ENCODE assay signal across 6 fruit fly cellular contexts in the genomic region with DNA sequence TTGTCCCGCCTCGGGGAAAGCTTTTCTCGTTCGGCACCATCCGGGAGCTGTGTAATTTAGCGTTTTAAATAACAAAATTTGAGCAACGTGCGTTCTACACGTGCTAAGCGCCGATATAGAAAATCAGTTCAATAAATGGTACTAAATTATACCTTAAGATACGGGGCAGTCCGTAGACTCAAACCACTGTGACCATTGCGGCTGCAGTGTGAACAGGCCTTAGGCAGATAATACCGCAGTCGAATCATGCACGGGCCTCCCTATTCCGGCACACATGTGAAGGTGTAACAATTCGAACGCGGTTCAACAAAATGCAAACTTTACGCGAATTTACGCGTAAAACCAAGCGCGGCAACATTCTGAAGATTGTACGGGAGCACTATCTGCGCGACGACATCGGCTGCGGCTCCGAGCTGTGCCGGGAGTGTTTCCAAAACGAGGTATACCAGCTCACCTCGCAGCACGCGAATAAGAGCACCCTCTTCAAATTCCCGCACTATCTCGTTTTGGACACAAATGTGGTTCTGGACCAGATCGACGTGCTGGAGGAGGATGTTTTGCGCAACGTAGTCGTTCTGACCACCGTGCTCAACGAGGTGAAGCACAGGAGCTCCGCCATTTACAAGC.
TF ChIP-seq lines count a peak whose summit lies in the region.

A gene (minus strand): TSS at position 135 of the 627 bp plus-strand sequence.
A gene (plus strand): TSS at position 252 of the 627 bp plus-strand sequence.

- TF ChIP-seq CTCF in S2 (optimal IDR thresholded peaks at IDR 0.05; lab: Kevin White, UChicago): peak; percentile 57 to 66
- no peak for TF ChIP-seq CTCF in whole organism, embryonic (GFP tag; optimal IDR thresholded peaks at IDR 0.05; lab: Kevin White, UChicago)

TF ChIP-seq in whole organism, adult, 20 proteins besides CTCF, POLR2A, EP300 and RAD21:
- peak; percentile 30 for TF ChIP-seq cic (GFP tag; optimal IDR thresholded peaks at IDR 0.05; lab: Kevin White, UChicago)
- peak; percentile 99 for TF ChIP-seq Mnt (GFP tag; optimal IDR thresholded peaks at IDR 0.05; lab: Kevin White, UChicago)
- TF ChIP-seq toe (GFP tag; optimal IDR thresholded peaks at IDR 0.05; lab: Kevin White, UChicago): no peak
- no peak for TF ChIP-seq CG5204 (GFP tag; optimal IDR thresholded peaks at IDR 0.05; lab: Kevin White, UChicago)
- TF ChIP-seq CG7045 (GFP tag; optimal IDR thresholded peaks at IDR 0.05; lab: Kevin White, UChicago): no peak
- TF ChIP-seq CG11617 (GFP tag; optimal IDR thresholded peaks at IDR 0.05; lab: Kevin White, UChicago): peak; percentile 15
- peak; percentile 16 for TF ChIP-seq ovo (GFP tag; optimal IDR thresholded peaks at IDR 0.05; lab: Kevin White, UChicago)
- TF ChIP-seq cnc (optimal IDR thresholded peaks at IDR 0.05; lab: Kevin White, UChicago): no peak
- peak; percentile 20 for TF ChIP-seq CG1620 (GFP tag; optimal IDR thresholded peaks at IDR 0.05; lab: Kevin White, UChicago)
- peak; percentile 4 for TF ChIP-seq bab1 (GFP tag; optimal IDR thresholded peaks at IDR 0.05; lab: Kevin White, UChicago)
- peak; percentile 11 for TF ChIP-seq pad (GFP tag; optimal IDR thresholded peaks at IDR 0.05; lab: Kevin White, UChicago)
- TF ChIP-seq Clk (GFP tag; optimal IDR thresholded peaks at IDR 0.05; lab: Kevin White, UChicago): no peak

TF ChIP-seq in whole organism, embryonic, 481 proteins besides CTCF, POLR2A, EP300 and RAD21 (continues in another document):
- 0 out of 2 replicates have a peak, but pooled peaks have one; percentile 31 for TF ChIP-seq CG7372 (GFP tag; IDR thresholded peaks at IDR 0.05; lab: Robert Waterston, UW)
- TF ChIP-seq Rfx (GFP tag; IDR thresholded peaks at IDR 0.05; lab: Robert Waterston, UW): peak; percentile 73
- peak; percentile 43 for TF ChIP-seq CG7786 (GFP tag; optimal IDR thresholded peaks at IDR 0.05; lab: Kevin White, UChicago)
- no peak for TF ChIP-seq D19A (tag; optimal IDR thresholded peaks at IDR 0.05; lab: Kevin White, UChicago)
- TF ChIP-seq dm (GFP tag; optimal IDR thresholded peaks at IDR 0.05; lab: Kevin White, UChicago): peak; percentile 100
- TF ChIP-seq CG15011 (GFP tag; optimal IDR thresholded peaks at IDR 0.05; lab: Kevin White, UChicago): no peak
- 0 out of 3 replicates have a peak, but pooled peaks have one; percentile 20 for TF ChIP-seq CG14860 (GFP tag; IDR thresholded peaks at IDR 0.05; lab: Robert Waterston, UW; ENCODE audit: partially characterized antibody)
- peak; percentile 67 for TF ChIP-seq E2f2 (GFP tag; IDR thresholded peaks at IDR 0.05; lab: Robert Waterston, UW)
- TF ChIP-seq ap (GFP tag; IDR thresholded peaks at IDR 0.05; lab: Robert Waterston, UW): no peak
- TF ChIP-seq CG2202 (tag; optimal IDR thresholded peaks at IDR 0.05; lab: Kevin White, UChicago): no peak
- peak; percentile 44; the same call in 2 of the 3 replicates for TF ChIP-seq zfh1 (GFP tag; IDR thresholded peaks at IDR 0.05; lab: Robert Waterston, UW)
- peak; percentile 18; the same call in 1 of the 2 replicates for TF ChIP-seq CG10959 (GFP tag; IDR thresholded peaks at IDR 0.05; lab: Robert Waterston, UW)
- TF ChIP-seq dmrt11E (tag; optimal IDR thresholded peaks at IDR 0.05; lab: Kevin White, UChicago): no peak
- peak; percentile 84 for TF ChIP-seq HmgZ (tag; optimal IDR thresholded peaks at IDR 0.05; lab: Kevin White, UChicago)
- no peak for TF ChIP-seq br (optimal IDR thresholded peaks at IDR 0.05; lab: Kevin White, UChicago)
- no peak for TF ChIP-seq tap (tag; optimal IDR thresholded peaks at IDR 0.05; lab: Kevin White, UChicago)

TF ChIP-seq in whole organism, prepupa, 60 proteins besides CTCF, POLR2A, EP300 and RAD21:
- TF ChIP-seq lz (GFP tag; optimal IDR thresholded peaks at IDR 0.05; lab: Kevin White, UChicago) (no peak), eg (GFP tag; IDR thresholded peaks at IDR 0.05; lab: Robert Waterston, UW) (0 out of 3 replicates have a peak, but pooled peaks have one; percentile 12), CG8319 (GFP tag; optimal IDR thresholded peaks at IDR 0.05; lab: Kevin White, UChicago) (no peak), CG1621 (tag; optimal IDR thresholded peaks at IDR 0.05; lab: Kevin White, UChicago) (peak; percentile 93)

TF ChIP-seq in whole organism, pupa, 21 proteins besides CTCF, POLR2A, EP300 and RAD21:
- TF ChIP-seq CG12605 (GFP tag; IDR thresholded peaks at IDR 0.05; lab: Robert Waterston, UW) (no peak), fd96Ca (GFP tag; IDR thresholded peaks at IDR 0.05; lab: Robert Waterston, UW) (peak; percentile 41; the same call in 1 of the 3 replicates), CG8159 (tag; optimal IDR thresholded peaks at IDR 0.05; lab: Kevin White, UChicago) (no peak), Snoo (tag; optimal IDR thresholded peaks at IDR 0.05; lab: Kevin White, UChicago) (no peak), CG4496 (GFP tag; IDR thresholded peaks at IDR 0.05; lab: Robert Waterston, UW) (peak; percentile 35; the same call in 1 of the 3 replicates), CG9948 (tag; optimal IDR thresholded peaks at IDR 0.05; lab: Kevin White, UChicago) (no peak), rn (GFP tag; IDR thresholded peaks at IDR 0.05; lab: Robert Waterston, UW) (no peak), CG32121 (GFP tag; IDR thresholded peaks at IDR 0.05; lab: Robert Waterston, UW) (no peak), CG34367 (tag; optimal IDR thresholded peaks at IDR 0.05; lab: Kevin White, UChicago) (no peak), CG13204 (GFP tag; optimal IDR thresholded peaks at IDR 0.05; lab: Kevin White, UChicago) (no peak), CG15710 (tag; optimal IDR thresholded peaks at IDR 0.05; lab: Kevin White, UChicago) (no peak), gl (tag; optimal IDR thresholded peaks at IDR 0.05; lab: Kevin White, UChicago) (no peak)

TF ChIP-seq in whole organism, wandering third instar larva, 38 proteins besides CTCF, POLR2A, EP300 and RAD21:
- TF ChIP-seq Dfd (GFP tag; optimal IDR thresholded peaks at IDR 0.05; lab: Kevin White, UChicago): no peak
- no peak for TF ChIP-seq jim (GFP tag; optimal IDR thresholded peaks at IDR 0.05; lab: Kevin White, UChicago)
- peak; percentile 99 for TF ChIP-seq Vsx2 (GFP tag; optimal IDR thresholded peaks at IDR 0.05; lab: Kevin White, UChicago; ENCODE audit: partially characterized antibody)
- no peak for TF ChIP-seq br (GFP tag; optimal IDR thresholded peaks at IDR 0.05; lab: Kevin White, UChicago)
- TF ChIP-seq CG32264 (GFP tag; optimal IDR thresholded peaks at IDR 0.05; lab: Kevin White, UChicago): no peak
- TF ChIP-seq CG9705 (GFP tag; optimal IDR thresholded peaks at IDR 0.05; lab: Kevin White, UChicago): no peak
- TF ChIP-seq dl (GFP tag; optimal IDR thresholded peaks at IDR 0.05; lab: Kevin White, UChicago; ENCODE audit: insufficient read depth in 1 of 2, partially characterized antibody in 2 of 2): peak in 1 of 2 experiments; percentile 16
- no peak for TF ChIP-seq foxo (GFP tag; optimal IDR thresholded peaks at IDR 0.05; lab: Kevin White, UChicago)
- TF ChIP-seq sv (GFP tag; optimal IDR thresholded peaks at IDR 0.05; lab: Kevin White, UChicago): no peak
- no peak for TF ChIP-seq Rel (GFP tag; optimal IDR thresholded peaks at IDR 0.05; lab: Kevin White, UChicago)
- TF ChIP-seq Rel (tag; optimal IDR thresholded peaks at IDR 0.05; lab: Kevin White, UChicago): no peak
- TF ChIP-seq Myc (optimal IDR thresholded peaks at IDR 0.05; lab: Kevin White, UChicago): peak; percentile 68
- TF ChIP-seq ey (GFP tag; optimal IDR thresholded peaks at IDR 0.05; lab: Kevin White, UChicago): no peak
- TF ChIP-seq Dif (GFP tag; optimal IDR thresholded peaks at IDR 0.05; lab: Kevin White, UChicago; ENCODE audit: partially characterized antibody): peak; percentile 97
- TF ChIP-seq Hr78 (GFP tag; optimal IDR thresholded peaks at IDR 0.05; lab: Kevin White, UChicago): no peak
- no peak for TF ChIP-seq OdsH (GFP tag; optimal IDR thresholded peaks at IDR 0.05; lab: Kevin White, UChicago)
